Fruit fly (Drosophila melanogaster) whole organism, prepupa: ENCODE results near the gene AdamTS-A.

ENCODE experiments used
- CG31627 ChIP-seq: fragments of 200-800 bp; sonication (Bioruptor generic); optimal IDR thresholded peaks from 3 replicates; lab custom pipeline; 2016; ENCODE audit warnings: missing biosample characterization, missing genetic modification characterization
- Gug ChIP-seq: fragments of 200-800 bp; sonication (Bioruptor generic); IDR thresholded peaks from 2 replicates; pipeline ENCODE4 v1.3.6; 2022; ENCODE audit warnings: missing biosample characterization, missing genetic modification characterization
- Met ChIP-seq: fragments of 200-800 bp; sonication (Bioruptor generic); optimal IDR thresholded peaks from 3 replicates; lab custom pipeline; 2016; ENCODE audit warnings: missing biosample characterization, missing genetic modification characterization

DNA sequence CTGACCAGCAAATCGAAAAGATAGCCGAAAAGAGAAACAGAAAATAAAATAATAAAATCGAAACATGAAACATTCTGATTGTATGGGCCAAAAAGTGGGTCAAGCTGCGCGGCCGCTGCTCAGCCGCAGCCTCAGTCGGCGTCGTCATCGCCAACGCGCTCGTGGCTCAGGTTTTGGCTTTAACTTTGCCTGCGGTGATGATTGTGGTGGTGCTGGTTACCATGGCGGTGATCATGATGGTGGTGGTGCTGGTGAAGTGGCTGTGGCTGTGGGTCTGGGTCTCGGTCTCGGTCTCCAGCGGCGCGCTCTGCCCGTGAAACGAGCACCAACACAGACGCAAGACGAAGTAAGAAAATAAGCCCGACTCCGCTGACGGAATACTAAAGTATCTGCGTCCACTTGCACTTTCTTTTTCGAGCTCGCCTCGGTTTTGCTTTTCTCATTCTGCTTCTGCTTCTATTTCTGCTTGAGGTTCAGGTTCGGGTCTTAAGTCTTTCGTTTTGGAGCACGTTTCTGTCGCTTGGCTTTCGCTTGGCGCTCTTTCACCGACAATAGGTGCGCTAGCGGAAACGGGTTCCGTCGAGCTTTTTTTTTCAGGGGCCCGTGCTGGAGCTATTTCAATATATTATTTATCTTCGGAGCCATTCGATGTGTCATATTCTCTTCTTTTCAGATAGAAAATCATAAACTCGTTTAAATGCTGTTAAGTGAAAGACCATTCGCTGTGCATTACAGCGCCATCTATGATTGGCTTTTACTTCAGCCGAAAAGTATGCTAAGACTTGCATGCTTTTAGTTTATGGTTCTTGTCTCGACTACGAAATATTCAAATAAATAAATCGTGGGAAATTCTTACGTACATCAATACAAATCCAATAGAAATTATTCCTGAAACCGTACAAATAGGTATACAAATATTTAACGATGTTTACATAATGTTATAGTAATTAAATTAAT lies 38.3 kb downstream of the AdamTS-A start:
- TF ChIP-seq Gug (GFP tag; lab: Robert Waterston, UW) (no peak), Met (no peak), CG31627 (GFP tag; lab: Kevin White, UChicago) (no peak)
